Worm (Caenorhabditis elegans) whole organism, L1 larva: ENCODE results near the gene lec-10.
A peak's percentile ranks its signal among the peaks of the same experiment; 100 is the strongest.

Source experiments
- F16B12.6 ChIP-seq: fragments of 150-350 bp; optimal IDR thresholded peaks from 2 replicates; lab custom pipeline; 2014; ENCODE audit warnings: missing biosample characterization, missing genetic modification characterization
- aha-1 ChIP-seq: fragments of 150-350 bp; optimal IDR thresholded peaks from 2 replicates; lab custom pipeline; 2014; ENCODE audit warnings: missing biosample characterization, missing genetic modification characterization
- aly-2 ChIP-seq: fragments of 150-350 bp; optimal IDR thresholded peaks from 2 replicates; lab custom pipeline; 2014; ENCODE audit warnings: missing biosample characterization, missing genetic modification characterization
- ama-1 ChIP-seq: fragments of 150-350 bp; optimal IDR thresholded peaks from 2 replicates; lab custom pipeline; 2014
- blmp-1 ChIP-seq: fragments of 150-350 bp; optimal IDR thresholded peaks from 2 replicates; lab custom pipeline; 2014; ENCODE audit warnings: missing biosample characterization, missing genetic modification characterization
- ceh-63 ChIP-seq: fragments of 200-800 bp; sonication (Bioruptor generic); optimal IDR thresholded peaks from 2 replicates; lab custom pipeline; 2018; ENCODE audit warnings: mild to moderate bottlenecking, missing genetic modification characterization, missing compliant biosample characterization
- dpl-1 ChIP-seq, 3 experiments: fragments of 150-350 bp in 2 of 3; sonication (generic microtip) in 1 of 3; optimal IDR thresholded peaks; 2 replicates each; lab custom pipeline; 2014 to 2017; ENCODE audit warnings: missing biosample characterization in 3 of 3, missing genetic modification characterization in 3 of 3, missing genetic modification reagents in 3 of 3
- elt-2 ChIP-seq: sonication (generic microtip); optimal IDR thresholded peaks from 2 replicates; lab custom pipeline; 2016; ENCODE audit warnings: missing genetic modification characterization, mild to moderate bottlenecking, inconsistent platforms, missing compliant biosample characterization, missing genetic modification reagents
- elt-3 ChIP-seq, 6 experiments: fragments of 150-350 bp in 1 of 6; sonication (generic microtip); optimal IDR thresholded peaks; 2 replicates each; lab custom pipeline; 2017 to 2018; ENCODE audit warnings: missing biosample characterization in 6 of 6, missing genetic modification characterization in 6 of 6, inconsistent platforms in 1 of 6
- grh-1 ChIP-seq: fragments of 200-800 bp; sonication (Bioruptor generic); IDR thresholded peaks from 2 replicates; pipeline ENCODE4 v1.3.6; 2022; ENCODE audit warnings: missing genetic modification reagents, missing genetic modification characterization, missing compliant biosample characterization
- hlh-17 ChIP-seq: fragments of 200-800 bp; sonication (Bioruptor generic); optimal IDR thresholded peaks from 2 replicates; lab custom pipeline; 2018; ENCODE audit warnings: missing genetic modification characterization, mild to moderate bottlenecking, missing compliant biosample characterization, moderate library complexity, borderline replicate concordance
- hlh-4 ChIP-seq: sonication (generic microtip); optimal IDR thresholded peaks from 2 replicates; lab custom pipeline; 2016; ENCODE audit warnings: mild to moderate bottlenecking, missing genetic modification characterization, missing compliant biosample characterization
- hpl-2 ChIP-seq: fragments of 150-350 bp; optimal IDR thresholded peaks from 2 replicates; lab custom pipeline; 2014; ENCODE audit warnings: missing biosample characterization, missing genetic modification reagents, missing genetic modification characterization
- lin-14 ChIP-seq: fragments of 200-800 bp; sonication (Bioruptor generic); optimal IDR thresholded peaks from 2 replicates; lab custom pipeline; 2018; ENCODE audit warnings: mild to moderate bottlenecking, missing genetic modification characterization, moderate library complexity, missing compliant biosample characterization
- lin-35 ChIP-seq, 2 experiments: fragments of 150-350 bp; optimal IDR thresholded peaks; 2 replicates each; lab custom pipeline; 2014; ENCODE audit warnings: missing biosample characterization in 2 of 2, missing genetic modification characterization in 2 of 2, missing genetic modification reagents in 2 of 2
- lin-39 ChIP-seq: fragments of 150-350 bp; optimal IDR thresholded peaks from 2 replicates; lab custom pipeline; 2014; ENCODE audit warnings: missing biosample characterization, missing genetic modification reagents, missing genetic modification characterization
- lsy-2 ChIP-seq, 2 experiments: fragments of 150-350 bp; optimal IDR thresholded peaks; 2 replicates each; lab custom pipeline; 2014; ENCODE audit warnings: missing biosample characterization in 2 of 2, missing genetic modification characterization in 2 of 2
- mab-9 ChIP-seq: fragments of 200-800 bp; sonication (Bioruptor generic); IDR thresholded peaks from 2 replicates; pipeline ENCODE4 v1.3.6; 2022; ENCODE audit warnings: missing genetic modification reagents, missing genetic modification characterization, missing compliant biosample characterization
- mep-1 ChIP-seq: fragments of 150-350 bp; optimal IDR thresholded peaks from 2 replicates; lab custom pipeline; 2014; ENCODE audit warnings: missing biosample characterization, missing genetic modification characterization
- nhr-20 ChIP-seq: sonication (generic microtip); optimal IDR thresholded peaks from 2 replicates; lab custom pipeline; 2016; ENCODE audit warnings: mild to moderate bottlenecking, missing genetic modification characterization, missing compliant biosample characterization
- nhr-47 ChIP-seq: sonication (generic microtip); optimal IDR thresholded peaks from 2 replicates; lab custom pipeline; 2016; ENCODE audit warnings: mild to moderate bottlenecking, missing genetic modification characterization, moderate library complexity, missing compliant biosample characterization
- nhr-71 ChIP-seq: sonication (generic microtip); optimal IDR thresholded peaks from 2 replicates; lab custom pipeline; 2016; ENCODE audit warnings: mild to moderate bottlenecking, missing genetic modification characterization, moderate library complexity, missing compliant biosample characterization
- nhr-85 ChIP-seq: sonication (generic microtip); peaks from one replicate; lab custom pipeline; 2016; ENCODE audit warnings: missing genetic modification characterization, inconsistent platforms, missing compliant biosample characterization
- nhr-90 ChIP-seq: sonication (generic microtip); optimal IDR thresholded peaks from 2 replicates; lab custom pipeline; 2016; ENCODE audit warnings: mild to moderate bottlenecking, missing genetic modification characterization, missing compliant biosample characterization; ENCODE audit not compliant: poor library complexity
- pag-3 ChIP-seq: sonication (generic microtip); optimal IDR thresholded peaks from 2 replicates; lab custom pipeline; 2017; ENCODE audit warnings: missing genetic modification characterization, mild to moderate bottlenecking, missing compliant biosample characterization, antibody characterized with exemption, borderline replicate concordance; ENCODE audit not compliant: insufficient read depth
- rnt-1 ChIP-seq: sonication (generic microtip); optimal IDR thresholded peaks from 2 replicates; lab custom pipeline; 2016; ENCODE audit warnings: mild to moderate bottlenecking, missing genetic modification characterization, moderate library complexity, missing compliant biosample characterization
- snpc-4 ChIP-seq: fragments of 150-350 bp; optimal IDR thresholded peaks from 2 replicates; lab custom pipeline; 2014; ENCODE audit warnings: missing biosample characterization, missing genetic modification characterization
- snu-23 ChIP-seq: sonication (generic microtip); optimal IDR thresholded peaks from 2 replicates; lab custom pipeline; 2016; ENCODE audit warnings: missing genetic modification characterization, missing compliant biosample characterization
- sup-37 ChIP-seq: fragments of 200-800 bp; sonication (Bioruptor generic); optimal IDR thresholded peaks from 2 replicates; lab custom pipeline; 2018; ENCODE audit warnings: mild to moderate bottlenecking, missing genetic modification characterization, missing compliant biosample characterization
- unc-98 ChIP-seq: fragments of 200-800 bp; sonication (Bioruptor generic); IDR thresholded peaks from 2 replicates; pipeline ENCODE4 v1.3.6; 2022; ENCODE audit warnings: missing genetic modification characterization, missing compliant biosample characterization
- vab-15 ChIP-seq: sonication (generic microtip); optimal IDR thresholded peaks from 2 replicates; lab custom pipeline; 2017; ENCODE audit warnings: missing genotype, mild to moderate bottlenecking, missing genetic modification characterization, missing compliant biosample characterization
- xbp-1 ChIP-seq: sonication (generic microtip); optimal IDR thresholded peaks from 2 replicates; lab custom pipeline; 2016; ENCODE audit warnings: missing genetic modification characterization, missing compliant biosample characterization
- ztf-11 ChIP-seq, 2 experiments: sonication (generic microtip); optimal IDR thresholded peaks; 2 replicates each; lab custom pipeline; 2016 to 2017; ENCODE audit warnings: missing genetic modification characterization in 2 of 2, missing biosample characterization in 1 of 2, missing compliant biosample characterization in 1 of 2

lec-10 gene

ce11 chrV:6471208-6471607 lies 17.7 kb downstream of the lec-10 start:
- TF ChIP-seq grh-1 (no peak), ama-1 (lab: Kevin White, UChicago) (no peak), unc-98 (GFP tag; lab: Robert Waterston, UW) (no peak), nhr-85 (no peak), xbp-1 (tag; lab: Kevin White, UChicago) (no peak), aly-2 (tag; lab: Kevin White, UChicago) (no peak), F16B12.6 (tag; lab: Kevin White, UChicago) (no peak), ceh-63 (no peak)
- TF ChIP-seq, all 84 proteins: peak for 0

ce11 chrV:6467676-6468075 lies 21.2 kb downstream of the lec-10 start:
- TF ChIP-seq lin-39 (tag; lab: Kevin White, UChicago) = peak; percentile 26
- no peak for TF ChIP-seq aly-2 (tag; lab: Kevin White, UChicago)
- peak in 1 of 2 experiments; percentile 12 for TF ChIP-seq lsy-2 (tag; optimal IDR thresholded peaks at IDR 0.05; lab: Kevin White, UChicago)
- TF ChIP-seq rnt-1 = peak; percentile 76
- no peak for TF ChIP-seq snpc-4 (tag; lab: Kevin White, UChicago)
- TF ChIP-seq sup-37 (GFP tag; lab: Kevin White, UChicago) = no peak
- peak; percentile 22 for TF ChIP-seq nhr-71 (tag; lab: Kevin White, UChicago)
- peak; percentile 96 for TF ChIP-seq pag-3
- peak; percentile 69 for TF ChIP-seq lin-14

ce11 chrV:6464765-6465164 lies 24.2 kb downstream of the lec-10 start, which contains the start of gene unc-83:
unc-83 (plus strand) TSS chrV:6465065.
- TF ChIP-seq xbp-1 (tag; lab: Kevin White, UChicago) (no peak), hlh-4 (tag; lab: Kevin White, UChicago) (no peak), nhr-90 (tag; lab: Kevin White, UChicago) (no peak), ama-1 (lab: Kevin White, UChicago) (no peak), hpl-2 (no peak), ztf-11 (tag; optimal IDR thresholded peaks at IDR 0.05; lab: Kevin White, UChicago) (no peak), dpl-1 (GFP tag; optimal IDR thresholded peaks at IDR 0.05; lab: Kevin White, UChicago) (no peak)

ce11 chrV:6464238-6464637 lies 24.7 kb downstream of the lec-10 start:
- TF ChIP-seq blmp-1 (tag; lab: Kevin White, UChicago) (peak; percentile 13), hlh-17 (no peak)
- TF ChIP-seq, all 84 proteins: peak for 1

- TF ChIP-seq mep-1 (tag; lab: Kevin White, UChicago) (no peak), nhr-85 (peak; percentile 87), nhr-47 (tag; lab: Kevin White, UChicago) (no peak), F16B12.6 (tag; lab: Kevin White, UChicago) (no peak), lsy-2 (tag; optimal IDR thresholded peaks at IDR 0.05; lab: Kevin White, UChicago) (peak in 1 of 2 experiments; percentile 15), mab-9 (GFP tag; lab: Robert Waterston, UW) (no peak), lin-35 (GFP tag; optimal IDR thresholded peaks at IDR 0.05; lab: Kevin White, UChicago) (peak in 1 of 2 experiments; percentile 64), vab-15 (tag; lab: Kevin White, UChicago) (peak; percentile 13), dpl-1 (GFP tag; optimal IDR thresholded peaks at IDR 0.05; lab: Kevin White, UChicago) (no peak), snu-23 (GFP tag; lab: Kevin White, UChicago) (peak; percentile 18), blmp-1 (tag; lab: Kevin White, UChicago) (peak; percentile 12), elt-2 (tag; lab: Kevin White, UChicago) (peak; percentile 24), elt-3 (tag; optimal IDR thresholded peaks at IDR 0.05; lab: Kevin White, UChicago) (peak in 1 of 6 experiments; percentile 47), aha-1 (no peak), lin-14 (peak; percentile 33), nhr-20 (peak; percentile 14)
Observed at ce11 chrV:6462606-6463005, 26.3 kb downstream of the lec-10 start.
